Worm (Caenorhabditis elegans): ENCODE data around the gene T20F7.1.

ce11 chrX:16880426-16880825 lies 7.7 kb downstream of the T20F7.1 start, which contains the start of gene acs-9:
- no peak for TF ChIP-seq ama-1 (optimal IDR thresholded peaks at IDR 0.05)
- TF ChIP-seq mdl-1 (tag; optimal IDR thresholded peaks at IDR 0.05), result no peak
- no peak for TF ChIP-seq unc-62 (GFP tag; optimal IDR thresholded peaks at IDR 0.05)
- TF ChIP-seq elt-3 (tag; optimal IDR thresholded peaks at IDR 0.05), result no peak
